Worm (Caenorhabditis elegans): ENCODE measurements around the gene W04G3.10.

Gene W04G3.10

ce11 chrX:11080170-11080728 is 2.2 kb upstream of the W04G3.10 start, which contains the start of gene sulp-7:
sulp-7 (plus strand) TSS chrX:11080678.
- TF ChIP-seq ets-4 (tag; optimal IDR thresholded peaks at IDR 0.05): no peak
- TF ChIP-seq tbx-2 (tag; optimal IDR thresholded peaks at IDR 0.05): no peak
- no peak for TF ChIP-seq elt-4 (tag; optimal IDR thresholded peaks at IDR 0.05)
- no peak for TF ChIP-seq unc-86 (tag; optimal IDR thresholded peaks at IDR 0.05)
- TF ChIP-seq nhr-11 (tag; optimal IDR thresholded peaks at IDR 0.05): no peak
- TF ChIP-seq nhr-232 (tag; optimal IDR thresholded peaks at IDR 0.05): no peak
- TF ChIP-seq ceh-22 (tag; optimal IDR thresholded peaks at IDR 0.05): no peak
- TF ChIP-seq sox-2 (GFP tag; IDR thresholded peaks at IDR 0.05): no peak
- no peak for TF ChIP-seq sdc-2 (tag; optimal IDR thresholded peaks at IDR 0.05)
- TF ChIP-seq hlh-30 (tag; optimal IDR thresholded peaks at IDR 0.05; ENCODE audit: insufficient read depth): no peak
- TF ChIP-seq ceh-9 (tag; optimal IDR thresholded peaks at IDR 0.05): no peak
- no peak for TF ChIP-seq gmeb-2 (tag; optimal IDR thresholded peaks at IDR 0.05)
- no peak for TF ChIP-seq pax-1 (tag; optimal IDR thresholded peaks at IDR 0.05)
- no peak for TF ChIP-seq K09A11.1 (tag; optimal IDR thresholded peaks at IDR 0.05; ENCODE audit: insufficient read depth)
- no peak for TF ChIP-seq Y22D7AL.16 (tag; optimal IDR thresholded peaks at IDR 0.05)
- no peak for TF ChIP-seq lim-6 (tag; optimal IDR thresholded peaks at IDR 0.05)
- no peak for TF ChIP-seq ceh-31 (tag; optimal IDR thresholded peaks at IDR 0.05)

ce11 chrX:11079667-11080066 is 1.6 kb upstream of the W04G3.10 start, which contains the start of gene W04G3.13:
W04G3.13 (minus strand) TSS chrX:11079767.
- no peak for TF ChIP-seq hlh-6 (tag; optimal IDR thresholded peaks at IDR 0.05)
- no peak for TF ChIP-seq ceh-9 (tag; optimal IDR thresholded peaks at IDR 0.05)
- no peak for TF ChIP-seq ceh-22 (tag; optimal IDR thresholded peaks at IDR 0.05)
- TF ChIP-seq ceh-2 (tag; optimal IDR thresholded peaks at IDR 0.05): no peak
- no peak for TF ChIP-seq ama-1 (optimal IDR thresholded peaks at IDR 0.05)
- TF ChIP-seq zip-5 (tag; optimal IDR thresholded peaks at IDR 0.05): no peak
- TF ChIP-seq ceh-34 (tag; optimal IDR thresholded peaks at IDR 0.05): no peak
- no peak for TF ChIP-seq sox-4 (tag; optimal IDR thresholded peaks at IDR 0.05)
- no peak for TF ChIP-seq unc-3 (GFP tag; conservative IDR thresholded peaks at IDR 0.05)
- no peak for TF ChIP-seq unc-3 (tag; optimal IDR thresholded peaks at IDR 0.05)
- TF ChIP-seq ahr-1 (tag; optimal IDR thresholded peaks at IDR 0.05): no peak
- TF ChIP-seq pha-2 (tag; optimal IDR thresholded peaks at IDR 0.05): no peak
- TF ChIP-seq Y22D7AL.16 (tag; optimal IDR thresholded peaks at IDR 0.05): no peak
- TF ChIP-seq sox-2 (GFP tag; IDR thresholded peaks at IDR 0.05): no peak
- TF ChIP-seq fkh-6 (tag; optimal IDR thresholded peaks at IDR 0.05): no peak
- TF ChIP-seq nfya-1 (tag; optimal IDR thresholded peaks at IDR 0.05): no peak

- no peak for TF ChIP-seq K02D7.2 (tag; optimal IDR thresholded peaks at IDR 0.05)
- TF ChIP-seq fkh-10 (GFP tag; optimal IDR thresholded peaks at IDR 0.05): no peak
- TF ChIP-seq hlh-30 (tag; optimal IDR thresholded peaks at IDR 0.05; ENCODE audit: insufficient read depth): no peak
- TF ChIP-seq npax-4 (tag; optimal IDR thresholded peaks at IDR 0.05): no peak
- TF ChIP-seq ceh-22 (tag; optimal IDR thresholded peaks at IDR 0.05): no peak
- TF ChIP-seq ceh-9 (tag; optimal IDR thresholded peaks at IDR 0.05): no peak
- no peak for TF ChIP-seq unc-86 (tag; optimal IDR thresholded peaks at IDR 0.05)
- no peak for TF ChIP-seq hlh-8 (tag; optimal IDR thresholded peaks at IDR 0.05)
- TF ChIP-seq pros-1 (tag; optimal IDR thresholded peaks at IDR 0.05): no peak
These were observed 1.6 kb downstream of the W04G3.10 start, which contains the start of gene W04G3.12 for ce11 chrX:11076491-11076890. W04G3.12 (minus strand) TSS chrX:11076801.

ce11 chrX:11073358-11073757 is 4.7 kb downstream of the W04G3.10 start, which contains the start of gene W04G3.5:
W04G3.5 (plus strand) TSS chrX:11073658.
- TF ChIP-seq C38D4.7 (GFP tag; optimal IDR thresholded peaks at IDR 0.05): no peak
- no peak for TF ChIP-seq K09A11.1 (tag; optimal IDR thresholded peaks at IDR 0.05; ENCODE audit: insufficient read depth)
- no peak for TF ChIP-seq unc-86 (tag; optimal IDR thresholded peaks at IDR 0.05)
- TF ChIP-seq ceh-19 (GFP tag; optimal IDR thresholded peaks at IDR 0.05): no peak
- TF ChIP-seq ceh-31 (tag; optimal IDR thresholded peaks at IDR 0.05): no peak
- TF ChIP-seq eyg-1 (tag; optimal IDR thresholded peaks at IDR 0.05): no peak
- no peak for TF ChIP-seq T23F11.4 (GFP tag; optimal IDR thresholded peaks at IDR 0.05)
- no peak for TF ChIP-seq ceh-6 (GFP tag; optimal IDR thresholded peaks at IDR 0.05)
- TF ChIP-seq dve-1 (tag; optimal IDR thresholded peaks at IDR 0.05): no peak
- TF ChIP-seq C08G9.2 (tag; optimal IDR thresholded peaks at IDR 0.05): no peak
- TF ChIP-seq zip-5 (tag; optimal IDR thresholded peaks at IDR 0.05): no peak
- no peak for TF ChIP-seq rnt-1 (tag; optimal IDR thresholded peaks at IDR 0.05)
- no peak for TF ChIP-seq sdc-2 (tag; optimal IDR thresholded peaks at IDR 0.05)
- no peak for TF ChIP-seq pros-1 (tag; optimal IDR thresholded peaks at IDR 0.05)
- no peak for TF ChIP-seq F13H6.1 (tag; optimal IDR thresholded peaks at IDR 0.05)
- TF ChIP-seq sox-4 (tag; optimal IDR thresholded peaks at IDR 0.05): no peak
- TF ChIP-seq ama-1 (optimal IDR thresholded peaks at IDR 0.05): no peak
- no peak for TF ChIP-seq hlh-8 (tag; optimal IDR thresholded peaks at IDR 0.05)
